Worm (Caenorhabditis elegans) whole organism, L4/young adult: ENCODE results near the gene ribo-1.

Experiments
- W03F9.2 ChIP-seq: fragments of 150-350 bp; optimal IDR thresholded peaks from 2 replicates; lab custom pipeline; 2014; ENCODE audit warnings: missing biosample characterization, missing genetic modification characterization
- dao-5 ChIP-seq: sonication (generic microtip); optimal IDR thresholded peaks from 2 replicates; lab custom pipeline; 2016; ENCODE audit warnings: missing genotype, missing genetic modification characterization, moderate library complexity, missing compliant biosample characterization
- him-1 ChIP-seq: sonication (generic microtip); optimal IDR thresholded peaks from 2 replicates; lab custom pipeline; 2016; ENCODE audit warnings: missing genotype, missing genetic modification reagents, missing genetic modification characterization, missing compliant biosample characterization

DNA sequence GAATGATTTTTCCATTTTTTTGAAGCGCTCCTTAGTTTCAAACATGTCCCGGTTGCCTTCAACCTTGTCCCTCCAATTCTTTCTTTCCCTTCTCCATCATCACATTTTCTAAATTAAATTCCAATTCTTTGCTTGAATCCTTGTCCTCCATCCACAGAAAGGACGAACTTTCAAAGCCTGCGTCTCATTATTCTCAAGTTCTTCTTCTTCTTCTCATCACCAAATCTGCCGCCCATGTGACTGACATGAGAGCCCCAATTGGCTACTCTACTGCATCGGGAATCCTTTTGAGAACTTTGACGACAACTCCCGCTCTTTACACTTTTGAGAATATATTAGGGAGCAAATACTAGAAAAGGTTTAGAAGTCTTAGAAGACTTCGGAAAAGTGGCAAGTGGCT, 46.2 kb downstream of the ribo-1 start:
- no peak for TF ChIP-seq W03F9.2 (tag; lab: Kevin White, UChicago)
- TF ChIP-seq him-1 (tag; lab: Kevin White, UChicago), result no peak
- TF ChIP-seq dao-5 (tag; lab: Kevin White, UChicago), result no peak
